Fruit fly (Drosophila melanogaster) whole organism, embryonic: Measurements from ENCODE around the gene CG5853.

Experiments
- Abd-B ChIP-seq: fragments of 200-800 bp; sonication (Bioruptor generic); optimal IDR thresholded peaks from 2 replicates; lab custom pipeline; 2018; ENCODE audit warnings: missing biosample characterization, mild to moderate bottlenecking, missing genetic modification characterization, moderate library complexity
- Antp ChIP-seq: fragments of 200-800 bp; sonication (Bioruptor generic); optimal IDR thresholded peaks from 3 replicates; lab custom pipeline; 2016; ENCODE audit warnings: missing biosample characterization, missing genetic modification characterization
- Atf-2 ChIP-seq: fragments of 200-800 bp; sonication (Bioruptor generic); optimal IDR thresholded peaks from 2 replicates; lab custom pipeline; 2016; ENCODE audit warnings: missing biosample characterization, missing genetic modification characterization
- Atf3 ChIP-seq: fragments of 200-800 bp; sonication (Bioruptor generic); optimal IDR thresholded peaks from 3 replicates; lab custom pipeline; 2016; ENCODE audit warnings: missing biosample characterization, missing genetic modification characterization
- CG12659 ChIP-seq: fragments of 200-800 bp; sonication (Bioruptor generic); optimal IDR thresholded peaks from 3 replicates; lab custom pipeline; 2017; ENCODE audit warnings: mild to moderate bottlenecking, missing biosample characterization, missing genetic modification reagents, missing genetic modification characterization
- CG14441 ChIP-seq: fragments of 200-800 bp; sonication (Bioruptor generic); IDR thresholded peaks from 2 replicates; pipeline ENCODE4 v1.3.6; 2022; ENCODE audit warnings: missing biosample characterization, missing genetic modification characterization
- CG15514 ChIP-seq: fragments of 200-800 bp; sonication (Bioruptor generic); optimal IDR thresholded peaks from 3 replicates; lab custom pipeline; 2017; ENCODE audit warnings: missing biosample characterization, missing genetic modification characterization, mild to moderate bottlenecking, moderate library complexity, missing genetic modification reagents
- CG1603 ChIP-seq: fragments of 200-800 bp; sonication (Bioruptor generic); optimal IDR thresholded peaks from 2 replicates; lab custom pipeline; 2019; ENCODE audit warnings: missing biosample characterization, mild to moderate bottlenecking, missing genetic modification characterization, moderate library complexity
- CG18619 ChIP-seq: fragments of 200-800 bp; sonication (Bioruptor generic); optimal IDR thresholded peaks from 3 replicates; lab custom pipeline; 2017; ENCODE audit warnings: missing biosample characterization, mild to moderate bottlenecking, missing genetic modification characterization
- CG2120 ChIP-seq: fragments of 200-800 bp; sonication (Bioruptor generic); optimal IDR thresholded peaks from 3 replicates; lab custom pipeline; 2016; ENCODE audit warnings: missing biosample characterization, missing genetic modification characterization
- CG34422 ChIP-seq: fragments of 200-800 bp; sonication (Bioruptor generic); IDR thresholded peaks from 3 replicates; pipeline ENCODE4 v1.3.6; 2022; ENCODE audit warnings: missing biosample characterization, missing genetic modification characterization
- CG3995 ChIP-seq: fragments of 200-800 bp; sonication (Bioruptor generic); optimal IDR thresholded peaks from 3 replicates; lab custom pipeline; 2016; ENCODE audit warnings: missing biosample characterization, missing genetic modification characterization
- CG4617 ChIP-seq: fragments of 200-800 bp; sonication (Bioruptor generic); optimal IDR thresholded peaks from 3 replicates; lab custom pipeline; 2016; ENCODE audit warnings: missing biosample characterization, missing genetic modification characterization, borderline replicate concordance
- CG5953 ChIP-seq: fragments of 200-800 bp; sonication (Bioruptor generic); IDR thresholded peaks from 2 replicates; pipeline ENCODE4 v1.3.6; 2022; ENCODE audit warnings: missing biosample characterization, missing genetic modification characterization
- CG7745 ChIP-seq: fragments of 200-800 bp; sonication (Bioruptor generic); optimal IDR thresholded peaks from 2 replicates; lab custom pipeline; 2018; ENCODE audit warnings: missing biosample characterization, mild to moderate bottlenecking, missing genetic modification characterization, moderate library complexity
- CG7839 ChIP-seq: fragments of 200-800 bp; sonication (Bioruptor generic); optimal IDR thresholded peaks from 3 replicates; lab custom pipeline; 2018; ENCODE audit warnings: missing biosample characterization, mild to moderate bottlenecking, missing genetic modification characterization, moderate library complexity
- CG8290 ChIP-seq, 3 experiments: fragments of 200-800 bp; sonication (Bioruptor generic); optimal IDR thresholded peaks; 2 replicates each; lab custom pipeline; 2016 to 2019; ENCODE audit warnings: missing biosample characterization in 3 of 3, missing genetic modification characterization in 3 of 3, mild to moderate bottlenecking in 2 of 3, moderate library complexity in 1 of 3
- CG9797 ChIP-seq: fragments of 200-800 bp; sonication (Bioruptor generic); optimal IDR thresholded peaks from 3 replicates; lab custom pipeline; 2018; ENCODE audit warnings: missing biosample characterization, mild to moderate bottlenecking, missing genetic modification characterization
- Drgx ChIP-seq: fragments of 200-800 bp; sonication (Bioruptor generic); IDR thresholded peaks from 2 replicates; pipeline ENCODE4 v1.3.6; 2022; ENCODE audit warnings: missing biosample characterization, missing genetic modification characterization
- E2f2 ChIP-seq: fragments of 200-800 bp; sonication (Bioruptor generic); IDR thresholded peaks from 2 replicates; pipeline ENCODE4 v1.3.6; 2022; ENCODE audit warnings: missing biosample characterization, missing genetic modification characterization
- Gsc ChIP-seq: fragments of 200-800 bp; sonication (Bioruptor generic); IDR thresholded peaks from 2 replicates; pipeline ENCODE4 v1.3.6; 2022; ENCODE audit warnings: missing biosample characterization, missing genetic modification characterization
- Lhr ChIP-seq: fragments of 200-800 bp; sonication (Bioruptor generic); optimal IDR thresholded peaks from 3 replicates; lab custom pipeline; 2017; ENCODE audit warnings: mild to moderate bottlenecking, missing biosample characterization, missing genetic modification reagents, missing genetic modification characterization
- Lpt ChIP-seq: fragments of >200 bp; optimal IDR thresholded peaks from 2 replicates; lab custom pipeline; 2018; ENCODE audit warnings: missing biosample characterization, missing genetic modification characterization
- MBD-R2 ChIP-seq: fragments of 200-800 bp; sonication (Bioruptor generic); IDR thresholded peaks from 2 replicates; pipeline ENCODE4 v1.3.6; 2022; ENCODE audit warnings: missing biosample characterization, missing genetic modification characterization
- Max ChIP-seq: fragments of 200-800 bp; sonication (Bioruptor generic); optimal IDR thresholded peaks from 2 replicates; lab custom pipeline; 2016; ENCODE audit warnings: missing biosample characterization, mild to moderate bottlenecking, missing genetic modification characterization
- Stat92E ChIP-seq, 3 experiments: fragments of >200 bp in 2 of 3; fragments of 200-800 bp in 1 of 3; sonication (Bioruptor generic) in 1 of 3; optimal IDR thresholded peaks; 2 replicates each; lab custom pipeline; 2017 to 2019; ENCODE audit warnings: missing biosample characterization in 3 of 3, missing genetic modification characterization in 3 of 3, mild to moderate bottlenecking in 1 of 3, moderate library complexity in 1 of 3
- ara ChIP-seq: fragments of 200-800 bp; sonication (Bioruptor generic); IDR thresholded peaks from 2 replicates; pipeline ENCODE4 v1.3.6; 2022; ENCODE audit warnings: missing biosample characterization, missing genetic modification characterization
- ase ChIP-seq: fragments of 200-800 bp; sonication (Bioruptor generic); IDR thresholded peaks from 3 replicates; pipeline ENCODE4 v1.3.6; 2022; ENCODE audit warnings: missing biosample characterization, missing genetic modification characterization
- crc ChIP-seq: fragments of 200-800 bp; sonication (Bioruptor generic); optimal IDR thresholded peaks from 2 replicates; lab custom pipeline; 2016; ENCODE audit warnings: missing biosample characterization, missing genetic modification characterization
- croc ChIP-seq: fragments of 200-800 bp; sonication (Bioruptor generic); conservative IDR thresholded peaks from 3 replicates; pipeline ENCODE4 v1.3.6; 2022; ENCODE audit warnings: missing biosample characterization, missing genetic modification characterization
- dmrt99B ChIP-seq: fragments of 200-800 bp; sonication (Bioruptor generic); optimal IDR thresholded peaks from 2 replicates; lab custom pipeline; 2018; ENCODE audit warnings: missing biosample characterization, mild to moderate bottlenecking, missing genetic modification characterization, moderate library complexity
- eyg ChIP-seq: fragments of 200-800 bp; sonication (Bioruptor generic); optimal IDR thresholded peaks from 3 replicates; lab custom pipeline; 2016; ENCODE audit warnings: missing biosample characterization, missing genetic modification characterization
- gem ChIP-seq: fragments of 200-800 bp; sonication (Bioruptor generic); optimal IDR thresholded peaks from 2 replicates; lab custom pipeline; 2019; ENCODE audit warnings: missing biosample characterization, mild to moderate bottlenecking, missing genetic modification characterization, moderate library complexity
- jigr1 ChIP-seq: fragments of 200-800 bp; sonication (Bioruptor generic); IDR thresholded peaks from 3 replicates; pipeline ENCODE4 v1.3.6; 2022; ENCODE audit warnings: missing biosample characterization, missing genetic modification characterization
- lilli ChIP-seq: fragments of 200-800 bp; sonication (Bioruptor generic); optimal IDR thresholded peaks from 3 replicates; lab custom pipeline; 2016; ENCODE audit warnings: missing biosample characterization, missing genetic modification characterization
- lmd ChIP-seq: fragments of 200-800 bp; sonication (Bioruptor generic); IDR thresholded peaks from 2 replicates; pipeline ENCODE4 v1.3.6; 2022; ENCODE audit warnings: missing biosample characterization, missing genetic modification characterization
- lov ChIP-seq, 2 experiments: fragments of 200-800 bp in 1 of 2; fragments of >200 bp in 1 of 2; sonication (Bioruptor generic) in 1 of 2; IDR thresholded peaks in 1 of 2; optimal IDR thresholded peaks in 1 of 2; 2 replicates in 1 of 2; 3 replicates in 1 of 2; pipeline versions ENCODE4 v1.3.6 to Lab custom; 2017 to 2022; ENCODE audit warnings: missing biosample characterization in 1 of 2, missing genetic modification characterization in 1 of 2
- nau ChIP-seq: fragments of 200-800 bp; sonication (Bioruptor generic); optimal IDR thresholded peaks from 3 replicates; lab custom pipeline; 2017; ENCODE audit warnings: missing biosample characterization, mild to moderate bottlenecking, missing genetic modification characterization, missing genetic modification reagents
- phol ChIP-seq: fragments of 200-800 bp; sonication (Bioruptor generic); optimal IDR thresholded peaks from 3 replicates; lab custom pipeline; 2018; ENCODE audit warnings: missing biosample characterization, mild to moderate bottlenecking, missing genetic modification characterization, moderate library complexity
- ranshi ChIP-seq: fragments of 200-800 bp; sonication (Bioruptor generic); IDR thresholded peaks from 2 replicates; pipeline ENCODE4 v1.3.6; 2022; ENCODE audit warnings: missing biosample characterization, missing genetic modification characterization
- sens ChIP-seq: fragments of 200-800 bp; sonication (Bioruptor generic); peaks from one replicate; lab custom pipeline; 2016; ENCODE audit warnings: missing biosample characterization, missing genetic modification characterization
- slbo ChIP-seq: fragments of 200-800 bp; sonication (Bioruptor generic); IDR thresholded peaks from 2 replicates; pipeline ENCODE4 v1.3.6; 2022; ENCODE audit warnings: missing biosample characterization, missing genetic modification characterization
- sr ChIP-seq: fragments of 200-800 bp; sonication (Bioruptor generic); IDR thresholded peaks from 3 replicates; pipeline ENCODE4 v1.3.6; 2022; ENCODE audit warnings: missing biosample characterization, missing genetic modification characterization
- sug ChIP-seq: fragments of 200-800 bp; optimal IDR thresholded peaks from 2 replicates; lab custom pipeline; 2019; ENCODE audit warnings: missing biosample characterization, mild to moderate bottlenecking, missing genetic modification characterization, moderate library complexity
- ttk ChIP-seq: fragments of 200-800 bp; sonication (Bioruptor generic); IDR thresholded peaks from 2 replicates; pipeline ENCODE4 v2.1.2; 2022; ENCODE audit warnings: missing biosample characterization, missing genetic modification characterization
- tx ChIP-seq: fragments of 200-800 bp; sonication (Bioruptor generic); optimal IDR thresholded peaks from 2 replicates; lab custom pipeline; 2016; ENCODE audit warnings: missing biosample characterization, missing genetic modification characterization
- unc-4 ChIP-seq: fragments of 200-800 bp; sonication (Bioruptor generic); IDR thresholded peaks from 2 replicates; pipeline ENCODE4 v1.3.6; 2022; ENCODE audit warnings: missing biosample characterization, missing genetic modification characterization; ENCODE audit not compliant: partially characterized antibody
- zfh2 ChIP-seq: fragments of 200-800 bp; sonication (Bioruptor generic); optimal IDR thresholded peaks from 2 replicates; lab custom pipeline; 2016; ENCODE audit warnings: missing biosample characterization, missing genetic modification characterization

The CG5853 gene

DNA sequence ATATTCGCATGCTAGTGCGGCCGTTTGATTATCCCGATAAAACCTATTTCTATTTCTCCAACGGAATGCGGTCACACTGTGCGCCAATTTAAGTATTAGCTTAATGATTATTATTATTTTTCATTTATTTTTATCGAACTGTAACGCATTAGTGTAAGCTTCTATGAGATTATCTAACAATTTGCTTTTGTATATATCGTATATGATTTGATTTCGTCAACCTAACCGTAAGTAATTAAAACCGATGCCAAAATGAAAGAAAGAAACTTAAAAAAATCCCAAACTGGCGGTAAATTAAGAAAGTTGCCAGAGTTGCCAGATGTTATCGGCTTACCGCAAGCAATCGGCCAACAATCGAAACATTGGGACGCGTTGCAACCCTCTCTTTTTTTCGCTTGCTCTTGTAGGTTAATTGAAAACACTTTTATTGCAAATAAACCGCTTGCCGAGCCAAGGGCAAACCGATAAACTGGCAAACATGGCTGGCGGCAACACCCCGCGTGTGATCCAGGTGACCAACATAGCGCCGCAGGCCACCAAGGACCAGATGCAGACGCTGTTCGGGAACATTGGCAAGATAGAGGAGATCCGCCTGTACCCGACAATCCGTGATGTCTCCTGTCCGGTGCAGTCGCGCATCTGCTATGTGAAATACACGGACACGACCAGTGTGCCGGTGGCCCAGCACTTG is 34.7 kb downstream of the CG5853 start, which contains the start of the genes Etl1 and Srp54 (continued):
- peak; percentile 26 for TF ChIP-seq Lhr
- TF ChIP-seq MBD-R2 (GFP tag; lab: Robert Waterston, UW), result peak; percentile 60
- TF ChIP-seq slbo, result peak; percentile 17; the same call in 1 of the 2 replicates
- TF ChIP-seq sug (tag; lab: Kevin White, UChicago), result peak; percentile 9
- peak; percentile 24 for TF ChIP-seq gem
- peak; percentile 62 for TF ChIP-seq CG15514 (GFP tag; lab: Kevin White, UChicago)
- peak; percentile 5 for TF ChIP-seq Max
- peak; percentile 27 for TF ChIP-seq Abd-B
- TF ChIP-seq sens (GFP tag; lab: Kevin White, UChicago), result peak; percentile 76
- TF ChIP-seq CG4617 (GFP tag; lab: Kevin White, UChicago), result peak; percentile 30
- no peak for TF ChIP-seq Lpt (GFP tag; lab: Kevin White, UChicago)
- peak; percentile 73 for TF ChIP-seq CG9797
- peak; percentile 10 for TF ChIP-seq CG8290 (GFP tag; optimal IDR thresholded peaks at IDR 0.05; lab: Kevin White, UChicago)
- TF ChIP-seq CG8290 (tag; optimal IDR thresholded peaks at IDR 0.05; lab: Kevin White, UChicago), result no peak
- TF ChIP-seq sr (GFP tag; lab: Robert Waterston, UW), result no peak
- TF ChIP-seq Atf3, result no peak
- peak; percentile 84 for TF ChIP-seq E2f2 (GFP tag; lab: Robert Waterston, UW)
- peak; percentile 54; the same call in 1 of the 3 replicates for TF ChIP-seq jigr1 (GFP tag; lab: Robert Waterston, UW)
- TF ChIP-seq CG12659 (GFP tag; lab: Kevin White, UChicago), result peak; percentile 60
- peak; percentile 12 for TF ChIP-seq CG2120

DNA sequence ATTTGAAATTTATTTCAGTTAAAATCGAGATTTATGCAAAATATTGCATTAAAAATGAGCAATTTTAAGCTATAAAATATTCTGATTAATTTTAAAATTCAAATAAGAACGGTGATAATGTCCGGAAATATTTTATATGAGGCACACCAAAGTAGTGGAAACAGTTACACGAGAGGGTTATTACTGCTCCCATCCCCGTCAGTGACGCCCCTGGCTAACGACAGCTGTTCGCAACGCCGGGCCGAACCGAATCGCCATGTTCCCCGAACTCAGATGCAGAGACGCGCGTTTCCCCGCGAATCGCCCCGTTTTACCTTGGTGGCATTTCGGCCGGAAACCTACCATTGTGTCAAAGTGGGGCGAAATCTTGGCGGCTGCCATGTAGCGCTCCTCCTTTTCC is 35.7 kb downstream of the CG5853 start:
- TF ChIP-seq CG34422 (peak; percentile 62; the same call in 1 of the 3 replicates), Antp (GFP tag; lab: Kevin White, UChicago) (peak; percentile 35), ranshi (GFP tag; lab: Robert Waterston, UW) (0 out of 2 replicates have a peak, but pooled peaks have one; percentile 31), lov (optimal IDR thresholded peaks at IDR 0.05; lab: Kevin White, UChicago) (no peak), lov (GFP tag; IDR thresholded peaks at IDR 0.05; lab: Robert Waterston, UW) (0 out of 3 replicates have a peak, but pooled peaks have one; percentile 10), CG7745 (no peak), dmrt99B (tag; lab: Kevin White, UChicago) (peak; percentile 19), croc (GFP tag; lab: Robert Waterston, UW) (no peak), lmd (GFP tag; lab: Robert Waterston, UW) (peak; percentile 40; the same call in 1 of the 2 replicates), nau (GFP tag; lab: Kevin White, UChicago) (no peak), Stat92E (GFP tag; optimal IDR thresholded peaks at IDR 0.05; lab: Kevin White, UChicago) (no peak), CG2120 (peak; percentile 42), unc-4 (GFP tag; lab: Robert Waterston, UW) (no peak), ttk (GFP tag; lab: Robert Waterston, UW) (0 out of 2 replicates have a peak, but pooled peaks have one; percentile 25), tx (GFP tag; lab: Kevin White, UChicago) (no peak), lilli (GFP tag; lab: Kevin White, UChicago) (peak; percentile 57), zfh2 (GFP tag; lab: Kevin White, UChicago) (peak; percentile 31), Drgx (GFP tag; lab: Robert Waterston, UW) (peak; percentile 60; the same call in 1 of the 2 replicates), CG5953 (GFP tag; lab: Robert Waterston, UW) (peak; percentile 66), phol (tag; lab: Kevin White, UChicago) (peak; percentile 49), CG3995 (GFP tag; lab: Kevin White, UChicago) (peak; percentile 88), CG7839 (tag; lab: Kevin White, UChicago) (peak; percentile 25), Atf-2 (GFP tag; lab: Kevin White, UChicago) (no peak), CG18619 (peak; percentile 31), Gsc (no peak), CG1603 (tag; lab: Kevin White, UChicago) (peak; percentile 8), ara (GFP tag; lab: Robert Waterston, UW) (peak; percentile 24), crc (peak; percentile 44), eyg (GFP tag; lab: Kevin White, UChicago) (peak; percentile 0), CG14441 (0 out of 2 replicates have a peak, but pooled peaks have one; percentile 4), ase (GFP tag; lab: Robert Waterston, UW) (no peak)
